Fruit fly (Drosophila melanogaster): ENCODE measurements around the gene tsg.

Gene tsg

dm6 chrX:12006678-12007441, 18.1 kb upstream of the tsg start, which contains the start of gene CG1806:
Gene CG1806 (plus strand): TSS chrX:12007176.
- TF ChIP-seq chinmo (GFP tag; IDR thresholded peaks at IDR 0.05; ENCODE audit: partially characterized antibody), result 0 out of 4 replicates have a peak, but pooled peaks have one; percentile 54
- TF ChIP-seq ftz-f1 (GFP tag; optimal IDR thresholded peaks at IDR 0.05), result peak; percentile 19
- TF ChIP-seq CG15269 (tag; optimal IDR thresholded peaks at IDR 0.05), result peak; percentile 4
- TF ChIP-seq nau (GFP tag; optimal IDR thresholded peaks at IDR 0.05), result peak; percentile 0
- peak; percentile 45; the same call in 1 of the 3 replicates for TF ChIP-seq Dbx (GFP tag; IDR thresholded peaks at IDR 0.05)
- peak; percentile 6 for TF ChIP-seq CG2678 (tag; optimal IDR thresholded peaks at IDR 0.05)
- TF ChIP-seq Nf-YB (GFP tag; optimal IDR thresholded peaks at IDR 0.05), result no peak
- TF ChIP-seq fd96Cb (tag; optimal IDR thresholded peaks at IDR 0.05), result no peak
- TF ChIP-seq lov (optimal IDR thresholded peaks at IDR 0.05), result no peak
- TF ChIP-seq lov (GFP tag; IDR thresholded peaks at IDR 0.05), result 0 out of 3 replicates have a peak, but pooled peaks have one; percentile 43
- peak; percentile 85 for TF ChIP-seq Jarid2 (GFP tag; optimal IDR thresholded peaks at IDR 0.05)
- peak; percentile 34; the same call in 1 of the 2 replicates for TF ChIP-seq unc-4 (GFP tag; IDR thresholded peaks at IDR 0.05; ENCODE audit: partially characterized antibody)
- 0 out of 2 replicates have a peak, but pooled peaks have one; percentile 31 for TF ChIP-seq Atf6 (GFP tag; IDR thresholded peaks at IDR 0.05)
- TF ChIP-seq yki (optimal IDR thresholded peaks at IDR 0.05), result peak; percentile 94
- TF ChIP-seq HmgD (GFP tag; optimal IDR thresholded peaks at IDR 0.05), result no peak
- peak; percentile 58 for TF ChIP-seq lbe (GFP tag; optimal IDR thresholded peaks at IDR 0.05)
- TF ChIP-seq CoRest (tag; optimal IDR thresholded peaks at IDR 0.05), result no peak
- peak; percentile 45 for TF ChIP-seq Med (GFP tag)
- TF ChIP-seq usp (GFP tag; optimal IDR thresholded peaks at IDR 0.05), result no peak
- TF ChIP-seq CG14014 (GFP tag; IDR thresholded peaks at IDR 0.05), result peak; percentile 27; the same call in 1 of the 2 replicates
- no peak for TF ChIP-seq bigmax (GFP tag; optimal IDR thresholded peaks at IDR 0.05)
- TF ChIP-seq hbn (GFP tag; IDR thresholded peaks at IDR 0.05; ENCODE audit: partially characterized antibody), result peak; percentile 34; the same call in 1 of the 2 replicates
- no peak for TF ChIP-seq Dp (GFP tag; optimal IDR thresholded peaks at IDR 0.05)
- peak; percentile 18 for TF ChIP-seq kni (GFP tag; optimal IDR thresholded peaks at IDR 0.05)
- TF ChIP-seq wdn (GFP tag; IDR thresholded peaks at IDR 0.05), result peak; percentile 30; the same call in 1 of the 2 replicates
- TF ChIP-seq CG5180 (GFP tag; optimal IDR thresholded peaks at IDR 0.05), result peak; percentile 3
- TF ChIP-seq nom (GFP tag; optimal IDR thresholded peaks at IDR 0.05), result peak; percentile 82
- no peak for TF ChIP-seq Hand (GFP tag; optimal IDR thresholded peaks at IDR 0.05)
- peak; percentile 64 for TF ChIP-seq Drgx (GFP tag; IDR thresholded peaks at IDR 0.05)
- TF ChIP-seq corto (GFP tag; optimal IDR thresholded peaks at IDR 0.05), result peak; percentile 36
- peak; percentile 82 for TF ChIP-seq cg (GFP tag; optimal IDR thresholded peaks at IDR 0.05)
- TF ChIP-seq CG17385 (GFP tag; optimal IDR thresholded peaks at IDR 0.05), result peak; percentile 35
- TF ChIP-seq CG9932 (GFP tag; IDR thresholded peaks at IDR 0.05), result 0 out of 2 replicates have a peak, but pooled peaks have one; percentile 14
- TF ChIP-seq so (GFP tag; IDR thresholded peaks at IDR 0.05), result peak; percentile 56; the same call in 1 of the 3 replicates
- peak in 1 of 2 experiments; percentile 33 for TF ChIP-seq bsh (GFP tag; optimal IDR thresholded peaks at IDR 0.05)
- no peak for TF ChIP-seq CG11560 (tag; IDR thresholded peaks at IDR 0.05)
- peak; percentile 7 for TF ChIP-seq CG10543 (GFP tag; optimal IDR thresholded peaks at IDR 0.05)
- TF ChIP-seq CG32532 (GFP tag; IDR thresholded peaks at IDR 0.05), result peak; percentile 65; the same call in 1 of the 2 replicates
- peak; percentile 34 for TF ChIP-seq CG6254 (GFP tag; optimal IDR thresholded peaks at IDR 0.05)
- TF ChIP-seq CG5953 (GFP tag; IDR thresholded peaks at IDR 0.05), result no peak
- peak; percentile 22; the same call in 1 of the 3 replicates for TF ChIP-seq otp (GFP tag; IDR thresholded peaks at IDR 0.05)
- TF ChIP-seq Dll (GFP tag; IDR thresholded peaks at IDR 0.05; ENCODE audit: partially characterized antibody), result 0 out of 4 replicates have a peak, but pooled peaks have one; percentile 51
- TF ChIP-seq sens (GFP tag), result peak; percentile 68
- TF ChIP-seq CG12769 (tag; optimal IDR thresholded peaks at IDR 0.05), result peak; percentile 88
- peak; percentile 18; the same call in 1 of the 2 replicates for TF ChIP-seq chm (GFP tag; IDR thresholded peaks at IDR 0.05)
- no peak for TF ChIP-seq MBD-R2 (GFP tag; IDR thresholded peaks at IDR 0.05)
- TF ChIP-seq sqz (GFP tag; optimal IDR thresholded peaks at IDR 0.05), result peak; percentile 68
- peak; percentile 19; the same call in 1 of the 2 replicates for TF ChIP-seq sob (GFP tag; IDR thresholded peaks at IDR 0.05)
